Worm (Caenorhabditis elegans): ENCODE results near the gene nep-8.

Gene nep-8

DNA sequence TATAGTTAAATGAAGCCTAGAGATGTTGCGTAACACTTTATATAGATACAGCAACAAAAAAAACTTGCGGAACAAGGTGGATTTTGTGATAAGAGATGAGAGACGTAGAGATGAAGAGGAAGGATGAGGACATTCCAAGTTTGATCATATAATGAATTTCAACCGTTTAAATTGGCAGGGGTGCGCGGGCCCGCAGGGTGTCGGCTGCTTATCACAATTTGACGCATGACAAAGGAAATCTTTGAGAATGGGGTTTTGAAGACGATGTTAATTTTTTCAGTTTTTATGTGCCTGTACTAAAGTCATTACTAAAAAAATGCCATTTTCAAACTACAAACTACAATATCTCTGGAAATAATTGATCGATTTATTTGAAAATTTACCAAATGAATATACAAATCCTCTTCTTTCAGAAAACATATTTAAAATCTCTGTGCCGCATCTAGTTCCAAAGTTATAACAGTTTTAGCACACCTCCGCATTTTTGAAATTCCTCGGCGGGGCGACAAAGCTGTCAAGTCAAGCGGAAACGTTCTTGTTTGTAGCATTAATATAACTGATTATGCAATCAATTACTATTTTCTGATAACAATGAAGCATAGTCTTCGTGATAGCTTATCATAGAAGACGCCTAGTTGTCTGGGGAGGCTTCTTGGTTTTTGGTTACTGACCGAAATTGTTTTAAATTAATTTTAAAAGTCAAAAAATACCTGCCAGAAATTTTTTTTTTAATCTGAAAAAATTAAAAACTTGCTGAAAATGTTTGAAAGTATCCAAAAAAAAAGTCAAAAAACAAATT is 36.4 kb downstream of the nep-8 start:
- TF ChIP-seq klf-2 (GFP tag; conservative IDR thresholded peaks at IDR 0.05) (no peak), ztf-29 (GFP tag; IDR thresholded peaks at IDR 0.05) (no peak)

DNA sequence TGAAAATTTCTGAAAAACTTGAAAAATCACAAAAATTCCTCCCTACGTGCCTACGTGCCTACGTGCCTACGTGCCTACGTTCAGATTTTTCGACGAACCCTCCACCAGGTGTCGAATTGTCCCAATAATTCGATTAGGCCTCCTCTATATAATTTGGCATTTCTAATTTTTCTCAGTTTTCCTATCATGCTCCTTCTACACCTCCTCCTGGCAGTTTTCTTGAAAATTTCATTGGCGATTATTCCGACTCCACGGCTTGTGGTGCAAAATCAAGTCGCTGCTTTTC is 36.9 kb downstream of the nep-8 start, which contains the start of gene C16C8.17:
Gene C16C8.17 (plus strand): TSS at position 187 of the 286 bp plus-strand sequence.
- TF ChIP-seq ztf-29 (GFP tag; IDR thresholded peaks at IDR 0.05): no peak
- no peak for TF ChIP-seq ztf-23 (GFP tag; IDR thresholded peaks at IDR 0.05)
- TF ChIP-seq cog-1 (tag; optimal IDR thresholded peaks at IDR 0.05): no peak
- no peak for TF ChIP-seq med-1 (GFP tag; optimal IDR thresholded peaks at IDR 0.05; ENCODE audit: insufficient read depth)

DNA sequence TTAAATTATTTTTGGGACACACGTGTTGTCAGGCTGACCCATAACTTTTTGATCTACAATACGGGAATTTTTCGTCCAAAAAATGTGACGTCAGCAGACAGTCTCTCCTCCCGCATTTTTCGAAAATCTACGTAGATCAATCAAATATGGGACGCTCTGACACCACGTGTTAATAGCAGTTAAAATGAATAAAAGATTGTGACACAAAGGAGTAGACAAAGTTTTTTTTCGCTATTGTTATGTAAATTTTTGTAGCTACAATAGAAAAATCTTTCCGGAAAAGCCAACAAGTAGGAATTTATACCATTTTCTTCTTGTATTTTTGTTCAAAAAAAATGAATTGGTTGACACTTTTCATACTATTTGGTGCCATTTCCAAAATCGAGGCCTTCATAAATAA is 37.7 kb downstream of the nep-8 start, which contains the start of gene C16C8.27:
Gene C16C8.27 (plus strand): TSS at position 301 of the 400 bp plus-strand sequence.
- TF ChIP-seq klf-2 (GFP tag; conservative IDR thresholded peaks at IDR 0.05): no peak
- no peak for TF ChIP-seq med-1 (GFP tag; optimal IDR thresholded peaks at IDR 0.05; ENCODE audit: insufficient read depth)
- TF ChIP-seq T22C8.4 (GFP tag; IDR thresholded peaks at IDR 0.05): no peak
- TF ChIP-seq ref-1 (GFP tag; conservative IDR thresholded peaks at IDR 0.05): no peak
- no peak for TF ChIP-seq ztf-29 (GFP tag; IDR thresholded peaks at IDR 0.05)
- no peak for TF ChIP-seq tab-1 (GFP tag; IDR thresholded peaks at IDR 0.05)
- TF ChIP-seq flt-1 (GFP tag; IDR thresholded peaks at IDR 0.05): no peak
- TF ChIP-seq ztf-23 (GFP tag; IDR thresholded peaks at IDR 0.05): no peak
- no peak for TF ChIP-seq cog-1 (tag; optimal IDR thresholded peaks at IDR 0.05)

DNA sequence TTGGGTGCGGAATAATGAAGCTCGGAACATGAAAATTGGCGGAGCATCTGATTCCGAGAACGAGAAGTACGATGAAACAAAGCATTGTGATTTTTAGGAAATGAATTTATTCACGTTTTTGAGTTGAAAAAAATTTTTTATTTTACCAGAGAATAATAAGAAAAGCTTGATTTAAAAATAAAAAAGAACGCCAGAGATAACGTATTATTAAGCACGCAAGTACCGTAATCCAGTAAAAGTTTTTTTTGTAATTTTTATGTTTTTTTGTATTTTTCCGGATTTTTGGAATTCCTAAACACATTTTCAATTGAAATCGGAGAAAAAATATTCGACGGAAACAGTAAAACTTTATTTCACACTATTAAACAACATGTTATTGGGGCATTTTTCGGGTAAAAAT is 39.5 kb downstream of the nep-8 start, which contains the start of gene C16C8.22:
Gene C16C8.22 (minus strand): TSS at position 101 of the 400 bp plus-strand sequence.
- TF ChIP-seq flt-1 (GFP tag; IDR thresholded peaks at IDR 0.05): no peak
- no peak for TF ChIP-seq klf-2 (GFP tag; conservative IDR thresholded peaks at IDR 0.05)
- TF ChIP-seq T22C8.4 (GFP tag; IDR thresholded peaks at IDR 0.05): no peak
- no peak for TF ChIP-seq ref-1 (GFP tag; conservative IDR thresholded peaks at IDR 0.05)
- TF ChIP-seq ztf-23 (GFP tag; IDR thresholded peaks at IDR 0.05): no peak

DNA sequence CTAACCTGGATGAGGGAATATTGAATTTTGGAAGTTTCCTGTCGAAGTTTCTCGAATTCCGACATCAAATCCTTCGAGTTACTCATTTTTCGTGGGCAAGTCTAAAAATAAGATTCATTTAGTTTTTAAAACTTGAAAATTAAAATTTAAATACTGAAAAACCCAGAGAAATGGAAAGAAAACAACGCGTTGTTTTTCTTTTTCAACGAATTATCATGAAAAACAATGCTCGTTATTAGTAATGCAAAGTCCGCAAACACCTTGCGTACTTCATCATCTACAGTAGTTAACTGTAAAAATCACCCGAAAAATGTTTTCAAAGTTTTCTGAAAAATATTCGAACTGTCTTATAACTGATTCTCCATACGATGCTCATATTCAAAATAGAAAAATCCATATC is 40.6 kb downstream of the nep-8 start, which contains the start of gene C16C8.4:
Gene C16C8.4 (minus strand): TSS at position 101 of the 400 bp plus-strand sequence.
- TF ChIP-seq ztf-23 (GFP tag; IDR thresholded peaks at IDR 0.05) (no peak), klf-2 (GFP tag; conservative IDR thresholded peaks at IDR 0.05) (no peak), ref-1 (GFP tag; conservative IDR thresholded peaks at IDR 0.05) (no peak), flt-1 (GFP tag; IDR thresholded peaks at IDR 0.05) (no peak), med-1 (GFP tag; optimal IDR thresholded peaks at IDR 0.05; ENCODE audit: insufficient read depth) (no peak), tab-1 (GFP tag; IDR thresholded peaks at IDR 0.05) (no peak), ztf-29 (GFP tag; IDR thresholded peaks at IDR 0.05) (no peak)

DNA sequence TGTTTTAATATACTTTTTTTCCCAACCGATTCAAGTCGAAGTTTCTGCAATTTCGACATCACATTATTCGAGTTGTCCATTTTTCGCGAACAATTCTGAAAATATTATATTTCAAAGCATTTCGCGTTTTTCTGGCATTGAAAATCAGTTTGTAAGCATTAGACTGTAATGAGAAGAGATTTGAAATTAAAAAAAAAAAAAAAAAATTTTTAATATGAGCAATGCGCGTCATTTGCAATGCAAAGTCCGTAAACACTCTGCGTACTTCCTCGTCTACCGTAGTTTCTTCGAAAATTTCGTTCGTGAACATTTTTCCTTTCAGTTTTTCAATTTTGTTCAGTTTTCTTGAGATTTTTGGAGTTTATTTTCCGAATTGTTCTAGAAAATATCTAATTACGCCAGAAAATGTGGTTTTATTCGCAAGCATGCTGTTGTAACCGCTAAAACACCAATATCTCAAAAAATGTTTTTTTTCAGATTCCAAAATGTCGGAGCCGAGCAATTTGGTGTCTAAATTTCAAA is 41.7 kb downstream of the nep-8 start, which contains the start of the genes C16C8.5 and C16C8.16:
Gene C16C8.5 (minus strand): TSS at position 101 of the 522 bp plus-strand sequence.
Gene C16C8.16 (plus strand): TSS at position 472 of the 522 bp plus-strand sequence.
- TF ChIP-seq T22C8.4 (GFP tag; IDR thresholded peaks at IDR 0.05) (no peak), tab-1 (GFP tag; IDR thresholded peaks at IDR 0.05) (no peak), med-1 (GFP tag; optimal IDR thresholded peaks at IDR 0.05; ENCODE audit: insufficient read depth) (no peak), cog-1 (tag; optimal IDR thresholded peaks at IDR 0.05) (no peak), ztf-23 (GFP tag; IDR thresholded peaks at IDR 0.05) (no peak), ztf-29 (GFP tag; IDR thresholded peaks at IDR 0.05) (no peak), flt-1 (GFP tag; IDR thresholded peaks at IDR 0.05) (no peak), klf-2 (GFP tag; conservative IDR thresholded peaks at IDR 0.05) (no peak), ref-1 (GFP tag; conservative IDR thresholded peaks at IDR 0.05) (no peak)

DNA sequence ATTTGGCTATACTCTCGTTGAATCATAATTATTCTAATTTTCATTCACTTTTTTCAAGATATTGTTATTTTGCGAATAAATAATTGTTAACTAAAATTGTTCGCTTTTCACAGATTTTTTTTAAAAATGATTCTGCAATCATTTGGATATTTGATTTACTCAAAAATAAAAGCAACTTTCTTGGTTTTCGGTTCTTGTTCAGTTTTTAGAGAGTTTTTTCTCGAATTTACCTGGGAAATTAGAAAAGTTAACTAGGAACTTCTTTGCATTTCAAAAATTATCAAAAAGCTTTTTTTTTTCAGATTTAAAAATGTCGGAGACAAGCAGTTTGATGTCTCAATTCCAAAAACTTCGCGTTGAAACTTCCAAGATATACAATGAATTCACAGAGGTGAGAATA is 43.0 kb downstream of the nep-8 start, which contains the start of the genes C16C8.20 and gldi-6:
Gene C16C8.20 (plus strand): TSS at position 301 of the 400 bp plus-strand sequence.
Gene gldi-6 (plus strand): TSS at position 301 of the 400 bp plus-strand sequence.
- no peak for TF ChIP-seq ref-1 (GFP tag; conservative IDR thresholded peaks at IDR 0.05)
- no peak for TF ChIP-seq cog-1 (tag; optimal IDR thresholded peaks at IDR 0.05)
- TF ChIP-seq med-1 (GFP tag; optimal IDR thresholded peaks at IDR 0.05; ENCODE audit: insufficient read depth): no peak
- TF ChIP-seq T22C8.4 (GFP tag; IDR thresholded peaks at IDR 0.05): no peak

DNA sequence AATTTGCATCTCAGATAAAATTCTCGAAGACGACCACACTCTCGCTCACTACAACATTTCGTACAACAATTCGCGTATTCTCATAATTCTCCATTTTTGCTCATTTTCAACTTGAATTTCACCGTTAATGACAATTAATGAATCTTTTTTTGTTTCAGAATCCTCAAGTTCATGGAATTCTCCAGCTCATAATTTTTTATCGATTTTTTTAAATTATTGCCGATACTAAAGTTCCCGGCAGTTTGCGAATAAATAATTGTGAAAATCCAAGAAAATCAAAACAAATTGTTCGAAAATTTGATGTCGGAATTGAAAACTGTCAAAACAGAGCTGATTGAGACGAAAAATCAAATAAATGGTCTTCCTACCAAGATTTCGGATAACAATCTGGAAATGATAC is 44.3 kb downstream of the nep-8 start, which contains the start of gene C16C8.21:
Gene C16C8.21 (plus strand): TSS at position 301 of the 400 bp plus-strand sequence.
- no peak for TF ChIP-seq ztf-23 (GFP tag; IDR thresholded peaks at IDR 0.05)
- no peak for TF ChIP-seq flt-1 (GFP tag; IDR thresholded peaks at IDR 0.05)
- no peak for TF ChIP-seq ztf-29 (GFP tag; IDR thresholded peaks at IDR 0.05)
- TF ChIP-seq T22C8.4 (GFP tag; IDR thresholded peaks at IDR 0.05): no peak
- no peak for TF ChIP-seq tab-1 (GFP tag; IDR thresholded peaks at IDR 0.05)
- no peak for TF ChIP-seq med-1 (GFP tag; optimal IDR thresholded peaks at IDR 0.05; ENCODE audit: insufficient read depth)
- no peak for TF ChIP-seq ref-1 (GFP tag; conservative IDR thresholded peaks at IDR 0.05)
- no peak for TF ChIP-seq klf-2 (GFP tag; conservative IDR thresholded peaks at IDR 0.05)
- TF ChIP-seq cog-1 (tag; optimal IDR thresholded peaks at IDR 0.05): no peak

DNA sequence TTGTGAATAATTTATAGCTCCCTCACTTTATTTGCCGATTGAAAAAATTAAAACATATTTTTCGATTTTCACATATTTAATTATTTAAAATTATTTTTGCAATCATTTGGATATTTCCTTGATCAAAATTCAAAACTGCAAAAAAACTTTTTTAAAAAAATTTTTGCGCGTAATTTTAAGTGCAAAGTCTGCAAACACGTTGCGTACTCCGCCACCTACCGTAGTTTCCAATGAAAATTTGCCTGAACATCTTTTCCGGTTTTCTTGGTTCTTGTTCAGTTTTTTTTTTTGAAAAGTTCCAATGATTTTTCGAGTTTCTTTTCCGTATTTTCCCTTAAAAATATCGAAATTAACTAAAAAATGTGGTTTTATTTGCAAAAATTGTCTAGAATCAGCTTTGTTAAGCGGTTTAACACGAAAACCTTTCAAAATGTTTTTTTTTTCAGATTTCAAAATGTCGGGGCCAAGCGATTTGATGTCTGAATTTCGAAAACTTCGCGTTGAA is 45.2 kb downstream of the nep-8 start, which contains the start of gene C16C8.25:
Gene C16C8.25 (plus strand): TSS at position 455 of the 505 bp plus-strand sequence.
- TF ChIP-seq cog-1 (tag; optimal IDR thresholded peaks at IDR 0.05) (no peak), ztf-29 (GFP tag; IDR thresholded peaks at IDR 0.05) (no peak), ztf-23 (GFP tag; IDR thresholded peaks at IDR 0.05) (no peak), T22C8.4 (GFP tag; IDR thresholded peaks at IDR 0.05) (no peak), flt-1 (GFP tag; IDR thresholded peaks at IDR 0.05) (no peak), klf-2 (GFP tag; conservative IDR thresholded peaks at IDR 0.05) (no peak), ref-1 (GFP tag; conservative IDR thresholded peaks at IDR 0.05) (no peak), tab-1 (GFP tag; IDR thresholded peaks at IDR 0.05) (no peak), med-1 (GFP tag; optimal IDR thresholded peaks at IDR 0.05; ENCODE audit: insufficient read depth) (no peak)

Data from whole organism, midembryonic.